Worm (Caenorhabditis elegans) whole organism, late embryonic: ENCODE measurements around the gene rpl-36.

Source experiments
- C08G9.2 ChIP-seq: sonication (generic microtip); optimal IDR thresholded peaks from 2 replicates; lab custom pipeline; 2016; ENCODE audit warnings: mild to moderate bottlenecking, missing genetic modification characterization, moderate library complexity, missing compliant biosample characterization
- T23F11.4 ChIP-seq: fragments of 200-800 bp; sonication (Bioruptor generic); optimal IDR thresholded peaks from 2 replicates; lab custom pipeline; 2018; ENCODE audit warnings: mild to moderate bottlenecking, missing genetic modification characterization, missing compliant biosample characterization
- Y22D7AL.16 ChIP-seq: sonication (generic microtip); optimal IDR thresholded peaks from 2 replicates; lab custom pipeline; 2016; ENCODE audit warnings: missing genetic modification characterization, missing compliant biosample characterization
- ahr-1 ChIP-seq: sonication (generic microtip); optimal IDR thresholded peaks from 2 replicates; lab custom pipeline; 2016; ENCODE audit warnings: missing genetic modification characterization, missing compliant biosample characterization
- ceh-30 ChIP-seq: fragments of 150-350 bp; optimal IDR thresholded peaks from 2 replicates; lab custom pipeline; 2014; ENCODE audit warnings: missing biosample characterization, missing genetic modification characterization
- ceh-31 ChIP-seq: sonication (generic microtip); optimal IDR thresholded peaks from 2 replicates; lab custom pipeline; 2016; ENCODE audit warnings: missing genetic modification characterization, missing compliant biosample characterization
- ceh-48 ChIP-seq: sonication (generic microtip); optimal IDR thresholded peaks from 2 replicates; lab custom pipeline; 2016; ENCODE audit warnings: missing genetic modification characterization, inconsistent platforms, missing compliant biosample characterization
- ceh-6 ChIP-seq: fragments of 200-800 bp; sonication (Bioruptor generic); optimal IDR thresholded peaks from 2 replicates; lab custom pipeline; 2018; ENCODE audit warnings: mild to moderate bottlenecking, missing genetic modification characterization, missing compliant biosample characterization
- che-1 ChIP-seq: sonication (generic microtip); optimal IDR thresholded peaks from 2 replicates; lab custom pipeline; 2016; ENCODE audit warnings: mild to moderate bottlenecking, missing genetic modification characterization, missing compliant biosample characterization
- elt-2 ChIP-seq: sonication (generic microtip); optimal IDR thresholded peaks from 2 replicates; lab custom pipeline; 2016; ENCODE audit warnings: missing genetic modification reagents, missing genetic modification characterization, missing compliant biosample characterization
- elt-4 ChIP-seq: sonication (generic microtip); optimal IDR thresholded peaks from 2 replicates; lab custom pipeline; 2016; ENCODE audit warnings: missing genetic modification characterization, missing compliant biosample characterization
- fax-1 ChIP-seq: sonication (generic microtip); optimal IDR thresholded peaks from 2 replicates; lab custom pipeline; 2016; ENCODE audit warnings: missing genotype, missing genetic modification characterization, missing compliant biosample characterization
- fkh-10 ChIP-seq: fragments of 150-350 bp; optimal IDR thresholded peaks from 2 replicates; lab custom pipeline; 2014; ENCODE audit warnings: missing biosample characterization, missing genetic modification reagents, missing genetic modification characterization
- fkh-6 ChIP-seq: sonication (generic microtip); optimal IDR thresholded peaks from 2 replicates; lab custom pipeline; 2016; ENCODE audit warnings: missing genetic modification characterization, missing compliant biosample characterization
- hlh-6 ChIP-seq: sonication (generic microtip); optimal IDR thresholded peaks from 2 replicates; lab custom pipeline; 2016; ENCODE audit warnings: missing genotype, missing genetic modification characterization, missing compliant biosample characterization
- lim-6 ChIP-seq: sonication (generic microtip); optimal IDR thresholded peaks from 2 replicates; lab custom pipeline; 2016; ENCODE audit warnings: missing genetic modification characterization, missing compliant biosample characterization
- lin-11 ChIP-seq: fragments of 200-800 bp; sonication (Bioruptor generic); optimal IDR thresholded peaks from 2 replicates; lab custom pipeline; 2018; ENCODE audit warnings: mild to moderate bottlenecking, missing genetic modification characterization, missing compliant biosample characterization
- nfya-1 ChIP-seq: sonication (generic microtip); optimal IDR thresholded peaks from 2 replicates; lab custom pipeline; 2017; ENCODE audit warnings: missing genetic modification characterization, mild to moderate bottlenecking, missing compliant biosample characterization, antibody characterized with exemption, moderate library complexity
- nhr-11 ChIP-seq: fragments of 150-350 bp; optimal IDR thresholded peaks from 2 replicates; lab custom pipeline; 2014; ENCODE audit warnings: missing biosample characterization, missing genetic modification characterization
- npax-4 ChIP-seq: sonication (generic microtip); optimal IDR thresholded peaks from 2 replicates; lab custom pipeline; 2016; ENCODE audit warnings: missing genetic modification characterization, missing compliant biosample characterization
- odd-2 ChIP-seq: sonication (generic microtip); optimal IDR thresholded peaks from 2 replicates; lab custom pipeline; 2017; ENCODE audit warnings: antibody characterized with exemption, mild to moderate bottlenecking, missing genetic modification characterization, missing compliant biosample characterization
- pag-3 ChIP-seq: sonication (generic microtip); optimal IDR thresholded peaks from 2 replicates; lab custom pipeline; 2016; ENCODE audit warnings: missing compliant biosample characterization, missing genetic modification characterization, borderline replicate concordance
- pat-9 ChIP-seq: fragments of 200-800 bp; sonication (Bioruptor generic); optimal IDR thresholded peaks from 2 replicates; lab custom pipeline; 2018; ENCODE audit warnings: mild to moderate bottlenecking, missing genetic modification characterization, moderate library complexity, missing compliant biosample characterization
- pqm-1 ChIP-seq: sonication (generic microtip); optimal IDR thresholded peaks from 2 replicates; lab custom pipeline; 2016; ENCODE audit warnings: missing genetic modification characterization, missing compliant biosample characterization
- pros-1 ChIP-seq: fragments of 150-350 bp; optimal IDR thresholded peaks from 2 replicates; lab custom pipeline; 2014; ENCODE audit warnings: missing biosample characterization, missing genetic modification reagents, missing genetic modification characterization
- ref-2 ChIP-seq: sonication (generic microtip); optimal IDR thresholded peaks from 2 replicates; lab custom pipeline; 2016; ENCODE audit warnings: missing genetic modification characterization, missing compliant biosample characterization
- rnt-1 ChIP-seq: sonication (generic microtip); optimal IDR thresholded peaks from 2 replicates; lab custom pipeline; 2016; ENCODE audit warnings: missing genetic modification characterization, missing compliant biosample characterization
- sdc-2 ChIP-seq: sonication (generic microtip); optimal IDR thresholded peaks from 2 replicates; lab custom pipeline; 2016; ENCODE audit warnings: missing genotype, missing genetic modification characterization, missing compliant biosample characterization
- syd-9 ChIP-seq: sonication (generic microtip); optimal IDR thresholded peaks from 2 replicates; lab custom pipeline; 2016; ENCODE audit warnings: mild to moderate bottlenecking, missing genetic modification characterization, moderate library complexity, missing compliant biosample characterization
- ttx-3 ChIP-seq: sonication (generic microtip); optimal IDR thresholded peaks from 2 replicates; lab custom pipeline; 2016; ENCODE audit warnings: missing genetic modification reagents, missing genetic modification characterization, missing compliant biosample characterization
- unc-3 ChIP-seq, 2 experiments: fragments of 200-800 bp in 1 of 2; sonication (Bioruptor generic) in 1 of 2; sonication (generic microtip) in 1 of 2; conservative IDR thresholded peaks in 1 of 2; optimal IDR thresholded peaks in 1 of 2; 2 replicates each; pipeline versions ENCODE4 v1.3.6 to Lab custom; 2016 to 2022; ENCODE audit warnings: missing compliant biosample characterization in 2 of 2, missing genetic modification characterization in 2 of 2, missing genetic modification reagents in 1 of 2
- unc-42 ChIP-seq: sonication (generic microtip); optimal IDR thresholded peaks from 2 replicates; lab custom pipeline; 2016; ENCODE audit warnings: missing genotype, missing genetic modification characterization, missing compliant biosample characterization
- unc-55 ChIP-seq: sonication (generic microtip); optimal IDR thresholded peaks from 2 replicates; lab custom pipeline; 2017; ENCODE audit warnings: missing biosample characterization, missing genetic modification reagents, missing genetic modification characterization

rpl-36 gene

DNA sequence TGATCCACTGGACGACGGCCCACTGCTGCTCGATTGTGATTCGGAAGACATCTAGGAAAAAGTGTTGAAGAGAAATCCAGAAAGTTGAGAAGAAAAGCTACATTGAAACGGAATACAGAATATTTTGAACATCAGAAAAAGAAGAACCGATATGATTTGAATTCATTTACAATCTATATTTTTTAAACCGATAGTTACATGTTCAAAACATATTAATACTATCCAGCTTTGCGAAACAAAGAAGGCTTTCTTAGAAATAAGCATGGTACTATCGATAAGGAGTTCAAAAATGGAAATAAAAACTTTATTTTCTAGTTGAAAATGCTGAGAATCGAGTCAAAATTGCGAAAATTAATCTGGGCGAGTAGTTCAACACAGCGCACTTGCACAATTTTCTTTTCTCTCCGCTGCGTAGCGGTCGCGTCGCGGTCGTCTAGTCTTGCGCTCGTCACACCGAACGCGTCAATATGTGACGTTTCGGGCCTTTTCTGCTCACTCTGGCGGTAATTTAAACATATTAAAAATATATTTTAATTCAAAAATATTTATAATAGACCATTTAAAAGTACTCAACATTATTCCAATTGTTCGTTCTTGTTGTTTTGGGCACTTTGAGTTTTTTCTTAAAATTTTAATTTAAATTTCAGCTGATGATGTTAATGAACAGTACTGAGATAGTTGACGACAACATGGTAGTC lies 17.8 kb upstream of the rpl-36 start, which contains the start of the genes syf-2 and K04G7.1 (continued):
- TF ChIP-seq pqm-1 (tag; lab: Kevin White, UChicago) (no peak), syd-9 (tag; lab: Kevin White, UChicago) (no peak), pros-1 (peak; percentile 5), hlh-6 (tag; lab: Kevin White, UChicago) (no peak), nfya-1 (tag; lab: Kevin White, UChicago) (peak; percentile 78), npax-4 (tag; lab: Kevin White, UChicago) (no peak), unc-42 (tag; lab: Kevin White, UChicago) (peak; percentile 64), fkh-10 (no peak), pat-9 (tag; lab: Kevin White, UChicago) (no peak), lin-11 (tag; lab: Kevin White, UChicago) (no peak), ahr-1 (tag; lab: Kevin White, UChicago) (no peak), unc-3 (GFP tag; conservative IDR thresholded peaks at IDR 0.05; lab: Robert Waterston, UW) (no peak), unc-3 (tag; optimal IDR thresholded peaks at IDR 0.05; lab: Kevin White, UChicago) (no peak), fkh-6 (tag; lab: Kevin White, UChicago) (no peak), ttx-3 (tag; lab: Kevin White, UChicago) (no peak), nhr-11 (tag; lab: Kevin White, UChicago) (no peak), ceh-30 (tag; lab: Kevin White, UChicago) (no peak), che-1 (tag; lab: Kevin White, UChicago) (no peak), ceh-48 (tag; lab: Kevin White, UChicago) (peak; percentile 8), unc-55 (GFP tag; lab: Kevin White, UChicago) (peak; percentile 76), rnt-1 (no peak)

DNA sequence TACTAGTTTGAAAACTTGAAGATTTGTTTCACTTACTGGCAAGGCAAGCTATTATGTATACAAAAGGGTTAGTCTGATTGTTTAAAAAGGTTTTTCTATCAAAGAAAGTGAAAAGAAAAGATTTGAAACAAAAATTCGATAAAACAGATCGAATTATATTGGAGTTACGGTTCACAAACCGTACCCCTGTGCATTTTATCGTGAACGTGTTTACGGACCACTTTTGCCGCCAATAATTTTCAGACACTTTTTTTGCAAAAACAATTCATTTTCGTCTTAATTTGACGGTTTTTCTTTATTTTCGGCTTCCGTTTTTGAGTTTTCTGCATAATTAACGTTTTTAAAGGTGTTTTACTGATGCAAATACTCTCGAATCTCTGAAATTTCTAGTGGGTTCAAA lies 14.8 kb upstream of the rpl-36 start:
- TF ChIP-seq nfya-1 (tag; lab: Kevin White, UChicago) (no peak), ceh-31 (no peak), sdc-2 (tag; lab: Kevin White, UChicago) (no peak), pat-9 (tag; lab: Kevin White, UChicago) (no peak), elt-4 (tag; lab: Kevin White, UChicago) (no peak)
- TF ChIP-seq, all 69 proteins: peak for 0

DNA sequence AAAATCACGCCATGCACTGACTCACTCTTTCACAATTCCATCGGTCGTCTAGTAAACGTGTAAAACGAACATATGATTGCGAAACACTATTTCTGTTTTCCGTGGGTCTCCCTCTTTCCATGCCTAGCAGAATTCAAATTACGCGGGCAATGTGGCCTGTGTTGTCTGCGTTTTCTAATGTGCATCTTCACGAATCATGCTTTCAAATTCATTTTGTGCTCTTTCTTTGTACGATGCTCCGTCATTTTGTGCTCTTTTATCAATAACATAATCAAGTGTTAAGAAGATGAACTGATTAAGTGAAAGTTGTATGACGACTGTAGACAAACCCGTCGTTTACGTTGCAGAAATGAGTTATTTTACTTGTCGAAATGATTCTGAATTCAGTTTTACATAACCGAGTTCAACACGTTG lies 14.2 kb upstream of the rpl-36 start:
- TF ChIP-seq elt-2 (tag; lab: Kevin White, UChicago), result peak; percentile 45
- TF ChIP-seq ceh-30 (tag; lab: Kevin White, UChicago), result no peak
- TF ChIP-seq, all 69 proteins: peak for 1

DNA sequence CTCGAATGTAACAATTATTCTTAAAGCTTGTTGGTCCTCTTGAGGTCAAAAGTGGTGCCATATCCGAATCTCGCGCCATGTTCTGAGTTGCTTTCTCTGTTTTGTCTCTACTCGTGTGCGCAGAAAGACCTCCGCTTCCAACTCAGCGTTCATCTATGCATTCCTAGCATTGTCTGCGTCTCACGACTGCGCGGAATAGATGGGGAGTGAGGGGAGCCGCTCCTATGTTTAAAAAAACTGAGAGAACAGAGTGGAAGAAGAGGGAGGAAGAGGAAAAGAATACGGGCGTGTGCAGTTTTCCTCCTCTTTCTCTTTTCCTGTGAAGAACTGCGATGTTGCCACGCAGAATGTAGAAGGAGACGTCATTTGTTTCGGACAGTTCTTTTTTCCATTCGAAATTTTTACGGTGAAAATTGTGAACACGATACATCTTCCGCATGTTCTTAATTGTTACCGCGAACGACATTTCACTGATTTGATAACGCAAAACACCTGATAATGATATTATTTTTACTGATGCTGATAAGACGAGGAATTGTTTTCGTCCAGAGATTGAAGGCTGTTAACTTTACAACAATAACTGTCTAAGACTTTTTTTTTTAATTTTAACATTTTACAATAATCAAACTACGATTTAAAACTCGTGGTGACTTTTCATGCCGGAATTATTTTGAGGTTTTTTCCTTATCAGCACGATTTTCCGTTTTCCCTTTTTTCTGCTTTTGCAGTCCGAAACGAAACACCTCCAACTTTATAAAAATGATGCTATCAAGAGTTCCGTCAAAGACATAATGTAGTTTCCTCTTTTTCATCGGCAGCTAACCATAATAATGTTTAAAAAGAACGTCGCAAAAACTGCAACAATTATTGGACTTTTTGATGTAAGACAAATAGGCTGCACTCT lies 13.1 kb upstream of the rpl-36 start:
- peak; percentile 91 for TF ChIP-seq elt-2 (tag; lab: Kevin White, UChicago)
- no peak for TF ChIP-seq C08G9.2 (tag; lab: Kevin White, UChicago)
- peak; percentile 8 for TF ChIP-seq nfya-1 (tag; lab: Kevin White, UChicago)
- TF ChIP-seq, all 69 proteins: peak for 2

DNA sequence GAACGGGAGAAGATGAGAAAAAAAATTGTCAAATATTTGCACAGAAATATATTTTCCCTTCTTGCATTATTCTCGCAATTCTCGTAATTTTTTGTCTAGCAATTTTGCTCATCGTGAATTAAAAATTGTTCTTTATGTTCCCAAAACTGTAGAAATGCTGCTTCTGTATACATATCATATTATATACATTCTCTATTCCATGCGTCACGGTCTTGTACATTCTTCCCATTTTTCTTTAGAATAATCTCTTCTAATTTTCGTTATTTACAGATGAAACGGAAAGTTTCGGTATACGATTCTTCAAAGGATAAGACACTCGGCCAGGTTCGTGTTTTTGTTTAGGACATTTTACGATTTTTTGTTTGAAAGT lies 12.5 kb upstream of the rpl-36 start, which contains the start of gene acs-4:
TSS of gene acs-4 (plus strand) at position 271 of the 370 bp plus-strand sequence.
- TF ChIP-seq pag-3 (tag; lab: Kevin White, UChicago), result no peak
- TF ChIP-seq unc-55 (GFP tag; lab: Kevin White, UChicago), result no peak
- no peak for TF ChIP-seq T23F11.4 (GFP tag; lab: Kevin White, UChicago)
- no peak for TF ChIP-seq ref-2 (tag; lab: Kevin White, UChicago)
- TF ChIP-seq pros-1, result no peak
- no peak for TF ChIP-seq pqm-1 (tag; lab: Kevin White, UChicago)
- TF ChIP-seq ceh-6 (GFP tag; lab: Kevin White, UChicago), result no peak
- no peak for TF ChIP-seq lim-6 (tag; lab: Kevin White, UChicago)
- TF ChIP-seq fax-1 (tag; lab: Kevin White, UChicago), result no peak
- TF ChIP-seq sdc-2 (tag; lab: Kevin White, UChicago), result no peak
- TF ChIP-seq pat-9 (tag; lab: Kevin White, UChicago), result no peak
- TF ChIP-seq syd-9 (tag; lab: Kevin White, UChicago), result no peak
- no peak for TF ChIP-seq odd-2 (tag; lab: Kevin White, UChicago)
- TF ChIP-seq Y22D7AL.16 (tag; lab: Kevin White, UChicago), result no peak
- TF ChIP-seq, all 69 proteins: peak for 0
